Fruit fly (Drosophila melanogaster): ENCODE measurements around the gene CG9286.

CG9286 gene

DNA sequence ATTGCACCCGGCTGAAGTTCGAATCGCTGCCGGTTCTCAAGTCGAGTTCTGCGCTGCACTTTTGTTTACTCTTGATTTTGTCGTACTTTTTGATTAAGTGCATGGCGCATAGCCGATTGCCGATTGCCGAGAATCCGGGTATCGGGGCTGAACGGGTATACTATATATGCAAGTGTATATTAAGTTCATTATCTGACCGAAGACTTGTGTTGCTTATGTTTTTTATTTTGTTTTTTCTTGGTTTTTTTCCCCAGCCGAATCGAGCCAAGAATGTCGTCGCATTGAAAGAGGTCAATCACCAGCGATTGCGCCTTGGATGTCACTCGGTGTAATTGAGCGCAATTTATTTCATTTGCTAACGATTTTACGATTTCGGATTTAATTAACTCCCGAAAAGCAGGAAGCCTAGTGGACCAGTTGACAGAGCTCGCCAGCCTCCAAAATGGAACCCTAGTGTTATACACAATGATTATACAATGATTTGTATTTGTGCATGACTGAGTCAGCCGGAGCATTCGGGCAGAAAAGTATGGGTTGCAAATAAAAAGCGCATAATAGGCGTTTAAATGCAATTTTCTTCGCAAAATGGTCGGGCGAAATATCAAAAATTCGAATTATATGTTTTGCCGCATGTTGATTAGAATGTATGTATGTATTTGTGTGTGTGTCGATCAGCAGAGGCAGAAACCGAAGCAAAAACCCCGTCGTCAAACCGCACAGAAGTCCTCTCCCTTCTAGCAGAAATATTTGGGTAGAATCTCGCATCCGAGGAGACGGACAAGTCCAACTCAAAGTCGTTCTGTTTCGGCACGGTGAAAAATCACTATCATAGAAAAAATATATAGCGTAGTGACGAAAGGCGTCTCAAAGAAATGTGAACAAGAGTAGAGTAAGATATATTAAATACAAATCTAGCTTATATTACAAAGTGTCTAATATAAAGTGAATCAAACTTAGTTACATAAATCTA, 47.5 kb downstream of the CG9286 start, which contains the start of gene Mst87F:
Gene Mst87F, minus strand, starts transcription at position 56 of the 970 bp plus-strand sequence.
- TF ChIP-seq CG14655 (GFP tag; optimal IDR thresholded peaks at IDR 0.05): no peak
- TF ChIP-seq EcR (GFP tag; optimal IDR thresholded peaks at IDR 0.05): peak; percentile 84

DNA sequence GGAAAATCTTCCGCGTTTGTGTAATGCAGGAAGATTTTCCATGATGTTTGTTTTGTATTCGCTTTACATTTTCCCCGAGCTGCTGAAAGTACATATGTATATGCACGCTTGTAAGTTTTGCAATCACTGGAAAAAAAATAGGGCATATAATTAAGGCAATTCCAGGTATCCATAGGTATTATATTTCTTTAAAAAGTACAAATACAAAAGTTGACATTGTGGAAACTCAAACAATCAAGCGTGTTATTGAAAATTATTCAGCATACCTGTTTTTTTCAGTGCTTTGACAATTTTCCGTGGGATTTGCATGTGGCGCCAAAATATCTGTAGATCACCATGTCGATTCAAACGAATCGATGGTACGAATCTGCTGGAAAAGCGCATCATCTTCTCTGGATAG, 50.3 kb downstream of the CG9286 start:
- TF ChIP-seq CG13204 (GFP tag; optimal IDR thresholded peaks at IDR 0.05) (no peak), CG9948 (tag; optimal IDR thresholded peaks at IDR 0.05) (no peak), CG4496 (GFP tag; IDR thresholded peaks at IDR 0.05) (peak; percentile 64), CG32121 (GFP tag; IDR thresholded peaks at IDR 0.05) (peak; percentile 73), CG8159 (tag; optimal IDR thresholded peaks at IDR 0.05) (peak; percentile 6), gl (tag; optimal IDR thresholded peaks at IDR 0.05) (no peak), CG17806 (tag; optimal IDR thresholded peaks at IDR 0.05) (peak; percentile 10), CG12605 (GFP tag; IDR thresholded peaks at IDR 0.05) (no peak), fd96Ca (GFP tag; IDR thresholded peaks at IDR 0.05) (peak; percentile 39; the same call in 1 of the 3 replicates), CG15710 (tag; optimal IDR thresholded peaks at IDR 0.05) (no peak), EcR (GFP tag; optimal IDR thresholded peaks at IDR 0.05) (no peak), CG8301 (tag; optimal IDR thresholded peaks at IDR 0.05) (peak; percentile 21), rn (GFP tag; IDR thresholded peaks at IDR 0.05) (peak; percentile 35; the same call in 1 of the 2 replicates), Pif1A (GFP tag; optimal IDR thresholded peaks at IDR 0.05) (peak; percentile 24), Ets98B (GFP tag; IDR thresholded peaks at IDR 0.05) (peak; percentile 59), Snoo (tag; optimal IDR thresholded peaks at IDR 0.05) (no peak), CG14655 (GFP tag; optimal IDR thresholded peaks at IDR 0.05) (peak; percentile 32), CG10348 (GFP tag; IDR thresholded peaks at IDR 0.05) (no peak), CG34367 (tag; optimal IDR thresholded peaks at IDR 0.05) (no peak), D1 (tag; optimal IDR thresholded peaks at IDR 0.05) (no peak), Pif1B (GFP tag; optimal IDR thresholded peaks at IDR 0.05) (no peak)
